Worm (Caenorhabditis elegans) whole organism, L4/young adult: ENCODE measurements around the gene ZK686.3.

ENCODE experiments used
- W03F9.2 ChIP-seq: fragments of 150-350 bp; optimal IDR thresholded peaks from 2 replicates; lab custom pipeline; 2014; ENCODE audit warnings: missing biosample characterization, missing genetic modification characterization
- dao-5 ChIP-seq: sonication (generic microtip); optimal IDR thresholded peaks from 2 replicates; lab custom pipeline; 2016; ENCODE audit warnings: missing genotype, missing genetic modification characterization, moderate library complexity, missing compliant biosample characterization
- him-1 ChIP-seq: sonication (generic microtip); optimal IDR thresholded peaks from 2 replicates; lab custom pipeline; 2016; ENCODE audit warnings: missing genotype, missing genetic modification reagents, missing genetic modification characterization, missing compliant biosample characterization

ZK686.3 gene

DNA sequence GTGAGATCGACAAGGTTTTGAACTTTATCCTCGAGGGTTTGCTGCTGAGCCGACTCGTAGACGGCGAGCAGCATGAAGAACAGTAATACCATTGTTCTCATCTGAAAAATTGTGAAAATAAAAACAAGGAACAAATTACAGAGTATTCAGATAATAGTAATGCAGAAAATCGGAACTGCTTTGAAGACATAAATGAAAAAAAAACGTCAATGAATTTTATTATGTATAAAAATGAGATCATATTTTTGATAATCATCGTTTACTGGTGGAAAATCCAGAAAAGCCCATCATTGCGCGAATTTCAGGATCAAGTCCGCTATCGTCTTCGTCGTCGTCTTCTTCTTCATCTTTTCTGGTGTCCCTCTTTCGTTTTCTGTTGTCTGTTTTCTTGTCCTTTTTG, at the start of gene ZK686.3:
ZK686.3 (minus strand) TSS at position 101 of the 400 bp plus-strand sequence.
- TF ChIP-seq W03F9.2 (tag; lab: Kevin White, UChicago) = no peak
- no peak for TF ChIP-seq him-1
- no peak for TF ChIP-seq dao-5

DNA sequence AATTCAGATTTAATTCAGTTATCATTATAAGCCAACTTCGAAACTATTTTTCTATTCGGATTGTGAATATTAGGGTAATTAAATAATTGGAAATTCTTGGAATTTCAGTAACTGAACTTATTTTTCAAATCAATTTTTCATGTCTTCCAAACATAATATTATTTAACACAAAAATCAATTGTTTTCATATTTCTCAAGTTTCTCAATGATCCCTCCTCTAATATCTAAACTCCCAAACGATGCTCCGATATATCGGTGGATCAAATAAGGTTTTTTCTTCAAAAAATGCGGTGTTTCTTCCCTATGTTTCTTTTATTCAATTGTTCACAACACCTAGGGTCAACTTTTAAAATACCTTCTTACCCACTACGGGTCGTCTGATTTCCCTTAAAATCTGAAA, 47.6 kb upstream of the ZK686.3 start:
- TF ChIP-seq dao-5 = no peak
- TF ChIP-seq him-1 = no peak
- TF ChIP-seq W03F9.2 (tag; lab: Kevin White, UChicago) = no peak

DNA sequence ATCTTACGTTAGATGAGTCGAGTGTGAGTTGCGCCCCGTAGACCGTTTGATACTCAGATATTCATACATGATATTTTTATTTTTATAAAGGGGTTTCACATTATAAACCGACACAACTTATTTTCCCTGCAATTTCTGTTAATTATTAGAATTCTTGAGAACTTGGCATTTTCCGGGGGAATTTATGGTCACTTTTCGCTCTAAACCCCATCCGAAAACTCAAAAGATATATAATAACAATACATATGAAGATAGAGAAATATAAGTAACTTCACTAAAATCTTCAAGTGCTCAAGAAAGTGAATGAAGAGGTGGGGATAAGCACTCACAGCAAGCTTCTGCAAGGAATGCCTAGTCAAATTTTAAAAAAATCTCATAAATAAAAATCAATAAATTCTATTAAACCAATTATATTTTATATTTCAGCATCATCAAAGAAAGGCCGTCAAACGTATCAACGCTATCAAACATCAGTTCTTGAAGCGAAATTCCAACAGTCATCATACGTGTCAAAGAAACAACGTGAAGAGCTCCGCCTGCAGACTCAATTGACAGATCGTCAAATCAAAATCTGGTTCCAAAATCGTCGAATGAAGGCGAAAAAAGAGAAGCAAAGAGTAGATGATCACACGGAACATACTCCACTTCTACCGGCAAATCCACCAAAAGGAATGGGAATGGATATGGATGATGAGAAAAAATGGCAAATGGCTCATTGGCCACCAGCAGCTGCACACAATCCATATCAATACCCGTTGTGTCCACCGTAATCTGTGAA, 46.9 kb upstream of the ZK686.3 start:
- TF ChIP-seq him-1 (no peak), dao-5 (no peak), W03F9.2 (tag; lab: Kevin White, UChicago) (no peak)

DNA sequence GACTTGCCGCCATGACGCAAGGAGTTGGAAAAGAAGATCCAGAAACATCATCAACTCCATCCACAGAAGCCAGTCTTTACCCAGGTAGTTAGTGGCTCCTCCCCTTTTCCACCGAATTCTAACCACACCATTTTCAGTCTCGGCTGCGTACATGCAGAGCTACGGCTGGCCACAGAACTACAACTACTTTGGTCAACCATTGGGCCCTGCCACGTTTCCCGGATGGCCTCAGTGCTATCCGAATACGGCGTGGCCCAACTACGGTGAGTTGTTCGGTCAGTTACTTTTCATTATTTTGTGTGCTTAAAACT, 46.1 kb upstream of the ZK686.3 start:
- TF ChIP-seq him-1 (no peak), dao-5 (no peak), W03F9.2 (tag; lab: Kevin White, UChicago) (no peak)

DNA sequence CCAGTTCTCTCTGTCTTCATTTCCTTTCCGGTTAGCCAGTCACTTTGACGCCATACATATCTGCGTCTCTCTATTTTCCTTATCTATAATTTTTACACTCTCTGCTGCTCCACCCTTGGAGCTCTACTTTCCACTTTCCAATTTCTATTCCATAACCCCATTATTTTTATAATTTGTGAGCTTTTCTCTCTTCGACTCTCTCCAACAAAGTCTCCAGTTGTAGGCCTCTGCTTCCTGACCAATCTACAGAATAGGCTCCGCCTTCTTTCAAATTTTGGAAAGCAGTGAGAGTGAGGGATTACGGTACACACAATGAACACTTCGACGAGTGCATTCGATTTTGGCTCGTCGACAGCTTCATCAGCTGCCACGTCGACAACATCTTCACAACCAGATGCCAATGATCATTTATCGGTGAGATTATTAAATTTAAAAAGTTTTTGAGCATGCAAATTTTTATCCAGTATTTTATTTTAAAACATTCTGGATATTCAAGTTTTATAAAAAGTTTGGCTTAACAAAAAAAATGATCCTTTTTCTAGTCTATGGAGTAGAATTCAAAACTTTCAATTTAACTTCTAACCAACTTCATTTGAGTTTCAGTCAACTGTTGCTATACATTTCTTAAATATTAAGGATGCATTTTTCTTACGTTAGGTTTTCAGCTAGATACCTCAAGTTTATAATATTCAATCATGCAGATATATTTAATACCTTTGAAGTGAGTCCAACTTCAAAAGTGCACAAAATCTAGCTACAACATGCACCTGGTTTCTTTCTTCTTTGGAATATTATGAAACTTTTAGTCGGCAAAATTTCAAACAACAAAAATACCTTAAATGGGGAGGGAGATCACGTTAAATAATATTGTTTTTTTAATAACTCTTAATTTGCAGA, 45.5 kb upstream of the ZK686.3 start, which contains the start of gene egl-5:
egl-5 (plus strand) TSS at position 216 of the 897 bp plus-strand sequence.
- no peak for TF ChIP-seq dao-5
- no peak for TF ChIP-seq him-1
- TF ChIP-seq W03F9.2 (tag; lab: Kevin White, UChicago) = no peak

DNA sequence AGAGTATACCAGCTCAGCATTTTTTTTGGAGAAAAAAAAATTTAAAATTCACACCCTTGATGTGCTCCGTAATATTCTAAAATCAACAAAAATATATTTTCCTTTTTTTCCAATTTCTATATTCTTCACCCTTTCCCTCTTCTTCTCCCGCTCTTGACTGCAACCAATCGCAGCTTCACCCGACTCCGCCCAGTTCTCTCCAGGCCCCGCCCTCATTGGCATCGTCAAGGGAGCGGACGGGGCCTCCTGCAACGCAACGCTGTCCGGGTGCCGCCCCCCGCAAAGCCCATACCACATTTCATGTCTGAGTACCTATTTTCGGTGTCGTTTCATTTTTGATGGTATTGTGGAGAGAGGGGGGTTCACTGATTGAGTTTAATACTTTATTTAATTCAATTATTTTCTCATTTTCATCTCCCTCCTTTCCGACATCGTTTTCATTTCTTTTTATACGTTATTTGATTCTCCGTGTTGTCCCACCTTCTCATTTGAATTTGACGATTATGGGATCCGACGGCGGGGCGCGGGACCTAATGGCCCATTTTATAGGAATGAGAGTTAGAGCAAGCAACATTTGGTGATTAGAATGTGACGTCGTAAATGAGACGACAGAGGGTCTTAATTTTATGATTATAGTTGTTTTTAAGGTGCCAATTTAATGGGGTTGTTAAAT, 43.5 kb upstream of the ZK686.3 start:
- TF ChIP-seq him-1 = no peak
- TF ChIP-seq dao-5 = no peak
- no peak for TF ChIP-seq W03F9.2 (tag; lab: Kevin White, UChicago)

- no peak for TF ChIP-seq dao-5
- no peak for TF ChIP-seq W03F9.2 (tag; lab: Kevin White, UChicago)
- TF ChIP-seq him-1 = no peak
These were observed 40.2 kb upstream of the ZK686.3 start for ce11 chrIII:7809033-7809432.

- no peak for TF ChIP-seq W03F9.2 (tag; lab: Kevin White, UChicago)
- no peak for TF ChIP-seq dao-5
These were observed 38.1 kb upstream of the ZK686.3 start for ce11 chrIII:7806947-7807346.

DNA sequence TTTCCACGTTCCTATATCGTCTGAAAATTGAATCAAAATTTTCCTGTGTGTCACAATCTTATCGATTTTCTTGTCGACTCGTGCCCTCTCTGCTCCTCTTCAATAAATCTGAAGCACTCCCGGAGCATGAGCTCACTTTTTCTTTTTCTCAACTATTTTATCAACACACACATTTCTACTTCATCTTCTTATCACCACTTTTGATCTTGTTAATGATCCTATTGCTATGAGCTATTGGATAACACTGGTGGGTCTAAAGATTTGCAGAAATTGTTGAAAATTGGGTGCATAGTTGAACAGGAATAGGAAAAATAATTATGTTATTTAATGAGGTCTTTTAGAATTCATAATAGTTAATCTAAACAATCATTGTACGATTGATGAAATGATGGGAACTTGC, 36.4 kb upstream of the ZK686.3 start:
- no peak for TF ChIP-seq W03F9.2 (tag; lab: Kevin White, UChicago)
- no peak for TF ChIP-seq him-1
- no peak for TF ChIP-seq dao-5

ce11 chrIII:7795311-7795710, 26.4 kb upstream of the ZK686.3 start, which contains the start of gene cyk-7:
Gene cyk-7 (minus strand): TSS chrIII:7795409.
- TF ChIP-seq dao-5 (no peak), him-1 (no peak), W03F9.2 (tag; lab: Kevin White, UChicago) (no peak)

DNA sequence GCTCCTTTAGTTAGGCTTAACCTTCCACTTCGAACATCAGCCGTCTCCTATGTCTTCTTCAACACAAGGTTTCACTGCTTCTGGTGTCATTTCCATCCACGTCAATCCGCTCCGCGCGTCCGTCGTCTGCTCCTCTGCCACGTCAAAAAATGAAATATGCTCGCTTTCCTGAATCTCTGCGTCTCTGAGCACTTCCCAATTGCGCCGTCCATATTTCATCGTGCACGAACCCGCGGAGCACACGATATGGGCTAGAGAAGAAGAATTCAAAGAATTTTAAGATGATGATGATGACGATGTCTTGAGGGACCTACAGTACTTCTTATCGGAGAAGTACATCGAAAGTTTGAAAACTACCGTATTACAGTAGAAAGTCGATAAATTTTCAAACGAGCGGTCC, 24.1 kb upstream of the ZK686.3 start:
- no peak for TF ChIP-seq dao-5
- no peak for TF ChIP-seq him-1
- no peak for TF ChIP-seq W03F9.2 (tag; lab: Kevin White, UChicago)

DNA sequence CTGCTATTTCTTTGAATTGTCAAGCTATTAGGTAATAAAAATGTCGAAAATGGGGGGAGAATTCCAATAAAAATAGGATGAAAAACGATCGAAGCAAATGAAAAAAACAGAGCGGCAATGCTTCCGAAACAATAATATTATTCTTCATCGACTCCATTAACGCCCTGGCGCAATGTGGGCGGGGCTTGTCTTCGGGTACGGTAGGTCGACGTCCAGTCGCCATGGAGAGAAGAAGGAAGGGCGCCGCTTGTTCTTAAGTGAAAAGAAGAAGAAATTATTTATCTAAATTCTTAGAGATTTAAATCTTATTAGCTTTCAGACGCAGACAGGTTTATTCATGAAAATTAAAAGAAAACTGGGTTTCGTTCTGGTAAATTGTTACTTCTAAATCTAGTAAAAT, 23.3 kb upstream of the ZK686.3 start:
- TF ChIP-seq W03F9.2 (tag; lab: Kevin White, UChicago) (no peak), dao-5 (no peak), him-1 (no peak)

ce11 chrIII:7790522-7790921, 21.7 kb upstream of the ZK686.3 start:
- TF ChIP-seq dao-5 (no peak), him-1 (no peak), W03F9.2 (tag; lab: Kevin White, UChicago) (no peak)

DNA sequence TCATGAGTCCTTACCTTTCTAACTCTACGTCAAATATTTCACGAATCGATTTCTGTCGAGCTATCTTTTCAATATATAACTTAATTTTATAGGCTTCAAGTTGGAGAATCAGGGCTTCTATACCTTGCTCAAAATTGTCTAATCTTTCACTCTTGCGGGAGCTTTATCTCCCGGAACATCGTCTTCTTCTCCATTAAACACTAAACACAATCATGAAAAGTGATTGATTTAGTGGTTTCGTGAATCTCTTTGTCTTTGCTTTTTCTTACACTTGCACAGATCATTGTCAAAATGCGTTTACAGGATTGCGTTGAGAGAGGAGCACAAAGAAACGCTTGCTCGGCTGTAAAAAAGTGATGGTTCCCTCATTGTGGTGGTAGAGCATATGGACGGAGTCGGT, 19.5 kb upstream of the ZK686.3 start:
- TF ChIP-seq dao-5 (no peak), him-1 (no peak), W03F9.2 (tag; lab: Kevin White, UChicago) (no peak)

DNA sequence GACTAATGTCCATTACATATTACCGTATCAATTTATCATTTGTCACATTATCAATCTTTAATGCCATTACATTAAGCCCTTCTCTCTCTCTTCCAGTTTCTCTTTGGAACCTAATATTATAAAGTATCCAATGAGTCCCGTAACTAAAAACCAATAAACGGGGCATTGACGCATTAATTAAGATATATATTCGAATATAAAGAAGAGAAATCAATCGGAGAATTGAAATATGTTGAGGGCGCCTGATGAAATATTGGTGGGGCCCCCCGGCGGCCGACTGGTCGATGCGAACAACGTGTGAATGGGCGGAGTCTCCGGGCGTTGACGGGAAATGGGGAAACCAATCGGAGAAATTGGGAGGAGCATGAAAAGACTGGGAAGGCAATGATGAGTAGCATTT, 15.3 kb upstream of the ZK686.3 start:
- TF ChIP-seq him-1 = no peak
- no peak for TF ChIP-seq W03F9.2 (tag; lab: Kevin White, UChicago)
- TF ChIP-seq dao-5 = no peak
